Worm (Caenorhabditis elegans) whole organism, L3 larva: ENCODE measurements around the gene ztf-27.

Source experiments
- aly-2 ChIP-seq: fragments of 150-350 bp; optimal IDR thresholded peaks from 2 replicates; lab custom pipeline; 2014; ENCODE audit warnings: missing biosample characterization, missing genetic modification characterization
- ama-1 ChIP-seq: fragments of 150-350 bp; optimal IDR thresholded peaks from 2 replicates; lab custom pipeline; 2018
- egl-27 ChIP-seq: sonication (generic microtip); optimal IDR thresholded peaks from 4 replicates; lab custom pipeline; 2017; ENCODE audit warnings: missing biosample characterization, missing genetic modification reagents, missing genetic modification characterization
- elt-1 ChIP-seq: fragments of 150-350 bp; optimal IDR thresholded peaks from 2 replicates; lab custom pipeline; 2014; ENCODE audit warnings: missing biosample characterization, missing genetic modification characterization
- elt-3 ChIP-seq, 3 experiments: fragments of 150-350 bp in 1 of 3; sonication (generic microtip) in 2 of 3; optimal IDR thresholded peaks; 2 replicates in 2 of 3; 4 replicates in 1 of 3; lab custom pipeline; 2014 to 2017; ENCODE audit warnings: missing biosample characterization in 3 of 3, missing genetic modification characterization in 3 of 3
- nhr-11 ChIP-seq: fragments of 150-350 bp; optimal IDR thresholded peaks from 2 replicates; lab custom pipeline; 2014; ENCODE audit warnings: missing biosample characterization, missing genetic modification characterization
- pha-4 ChIP-seq: fragments of 150-350 bp; optimal IDR thresholded peaks from 2 replicates; lab custom pipeline; 2014; ENCODE audit warnings: missing biosample characterization, missing genetic modification reagents, missing genetic modification characterization
- unc-62 ChIP-seq: fragments of 150-350 bp; sonication (generic microtip); optimal IDR thresholded peaks from 4 replicates; lab custom pipeline; 2014; ENCODE audit warnings: missing biosample characterization, missing genetic modification reagents, missing genetic modification characterization

- TF ChIP-seq unc-62 (GFP tag; lab: Kevin White, UChicago) (no peak), aly-2 (no peak), egl-27 (no peak), ama-1 (lab: Kevin White, UChicago) (no peak), pha-4 (tag; lab: Kevin White, UChicago) (no peak), nhr-11 (no peak), elt-1 (tag; lab: Kevin White, UChicago) (no peak), elt-3 (tag; optimal IDR thresholded peaks at IDR 0.05; lab: Kevin White, UChicago) (no peak)
Observed at ce11 chrII:10393282-10394179, 8.4 kb downstream of the ztf-27 start, which contains the start of gene gpd-1.
